Worm (Caenorhabditis elegans) whole organism, young adult: Measurements from ENCODE around the gene R08A2.2.

Experiments
- B0035.1 ChIP-seq: sonication (generic microtip); optimal IDR thresholded peaks from 2 replicates; lab custom pipeline; 2016; ENCODE audit warnings: missing genetic modification characterization, mild to moderate bottlenecking, missing compliant biosample characterization, missing genotype, missing genetic modification reagents
- C17E4.6 ChIP-seq: fragments of 200-800 bp; sonication (Bioruptor generic); IDR thresholded peaks from 2 replicates; pipeline ENCODE4 v1.3.6; 2022; ENCODE audit warnings: missing genetic modification reagents, missing genetic modification characterization, missing compliant biosample characterization
- D2030.7 ChIP-seq: fragments of 200-800 bp; sonication (Bioruptor generic); IDR thresholded peaks from 2 replicates; pipeline ENCODE4 v1.3.6; 2022; ENCODE audit warnings: missing genetic modification reagents, missing genetic modification characterization, missing compliant biosample characterization
- F10E7.11 ChIP-seq: sonication (generic microtip); optimal IDR thresholded peaks from 2 replicates; lab custom pipeline; 2017; ENCODE audit warnings: mild to moderate bottlenecking, missing genetic modification characterization, moderate library complexity, missing compliant biosample characterization
- F22D6.2 ChIP-seq: sonication (generic microtip); optimal IDR thresholded peaks from 2 replicates; lab custom pipeline; 2016; ENCODE audit warnings: mild to moderate bottlenecking, missing genetic modification characterization, missing compliant biosample characterization
- F39B2.1 ChIP-seq: fragments of 200-800 bp; sonication (Bioruptor generic); IDR thresholded peaks from 2 replicates; pipeline ENCODE4 v1.3.6; 2022; ENCODE audit warnings: missing genetic modification reagents, missing genetic modification characterization, missing compliant biosample characterization
- F55B11.4 ChIP-seq: sonication (generic microtip); optimal IDR thresholded peaks from 2 replicates; lab custom pipeline; 2016; ENCODE audit warnings: missing compliant biosample characterization, missing genetic modification characterization, borderline replicate concordance; ENCODE audit not compliant: insufficient read depth
- Y53F4B.3 ChIP-seq: fragments of 200-800 bp; sonication (Bioruptor generic); IDR thresholded peaks from 2 replicates; pipeline ENCODE4 v1.3.6; 2022; ENCODE audit warnings: missing genetic modification reagents, missing genetic modification characterization, missing compliant biosample characterization
- Y56A3A.18 ChIP-seq: fragments of 200-800 bp; sonication (Bioruptor generic); IDR thresholded peaks from 2 replicates; pipeline ENCODE4 v1.3.6; 2022; ENCODE audit warnings: missing genetic modification reagents, missing genetic modification characterization, missing compliant biosample characterization
- akir-1 ChIP-seq: fragments of 200-800 bp; sonication (Bioruptor generic); optimal IDR thresholded peaks from 2 replicates; lab custom pipeline; 2018; ENCODE audit warnings: mild to moderate bottlenecking, missing genetic modification characterization, moderate library complexity, missing compliant biosample characterization
- ama-1 ChIP-seq, 3 experiments: fragments of 150-350 bp in 1 of 3; sonication (generic microtip) in 2 of 3; optimal IDR thresholded peaks; 2 replicates each; lab custom pipeline; 2014 to 2018; ENCODE audit warnings: missing biosample characterization in 2 of 3, missing genetic modification characterization in 2 of 3, missing genetic modification reagents in 2 of 3
- aptf-2 ChIP-seq: fragments of 200-800 bp; sonication (Bioruptor generic); conservative IDR thresholded peaks from 2 replicates; pipeline ENCODE4 v1.3.6; 2022; ENCODE audit warnings: missing genetic modification reagents, missing genetic modification characterization, missing compliant biosample characterization
- athp-1 ChIP-seq: sonication (generic microtip); optimal IDR thresholded peaks from 2 replicates; lab custom pipeline; 2017; ENCODE audit warnings: mild to moderate bottlenecking, missing genetic modification characterization, missing compliant biosample characterization
- attf-3 ChIP-seq: fragments of 200-800 bp; sonication (Bioruptor generic); conservative IDR thresholded peaks from 2 replicates; pipeline ENCODE4 v1.3.6; 2022; ENCODE audit warnings: missing genetic modification reagents, missing genetic modification characterization, missing compliant biosample characterization
- ccch-3 ChIP-seq: fragments of 200-800 bp; sonication (Bioruptor generic); optimal IDR thresholded peaks from 2 replicates; lab custom pipeline; 2018; ENCODE audit warnings: mild to moderate bottlenecking, missing genetic modification characterization, missing compliant biosample characterization
- ceh-27 ChIP-seq: fragments of 200-800 bp; sonication (Bioruptor generic); optimal IDR thresholded peaks from 2 replicates; lab custom pipeline; 2018; ENCODE audit warnings: mild to moderate bottlenecking, missing genetic modification characterization, moderate library complexity, missing compliant biosample characterization
- ceh-40 ChIP-seq: fragments of 200-800 bp; sonication (Bioruptor generic); IDR thresholded peaks from 2 replicates; pipeline ENCODE4 v1.3.6; 2022; ENCODE audit warnings: missing genetic modification characterization, missing compliant biosample characterization
- ceh-79 ChIP-seq: sonication (generic microtip); optimal IDR thresholded peaks from 2 replicates; lab custom pipeline; 2017; ENCODE audit warnings: mild to moderate bottlenecking, missing genetic modification characterization, missing compliant biosample characterization
- egl-18 ChIP-seq: fragments of 200-800 bp; sonication (Bioruptor generic); IDR thresholded peaks from 2 replicates; pipeline ENCODE4 v1.3.6; 2022; ENCODE audit warnings: missing genetic modification reagents, missing genetic modification characterization, missing compliant biosample characterization
- egrh-3 ChIP-seq: fragments of 200-800 bp; sonication (Bioruptor generic); IDR thresholded peaks from 2 replicates; pipeline ENCODE4 v1.3.6; 2022; ENCODE audit warnings: missing genetic modification reagents, missing genetic modification characterization, missing compliant biosample characterization
- ets-4 ChIP-seq: fragments of 200-800 bp; sonication (Bioruptor generic); optimal IDR thresholded peaks from 2 replicates; lab custom pipeline; 2018; ENCODE audit warnings: mild to moderate bottlenecking, missing genetic modification characterization, missing compliant biosample characterization
- him-1 ChIP-seq: sonication (generic microtip); optimal IDR thresholded peaks from 2 replicates; lab custom pipeline; 2016; ENCODE audit warnings: missing genotype, missing genetic modification reagents, missing genetic modification characterization, missing compliant biosample characterization
- hlh-26 ChIP-seq: fragments of 200-800 bp; sonication (Bioruptor generic); conservative IDR thresholded peaks from 2 replicates; pipeline ENCODE4 v1.3.6; 2022; ENCODE audit warnings: missing genetic modification reagents, missing genetic modification characterization, missing compliant biosample characterization
- hmg-20 ChIP-seq: fragments of 200-800 bp; sonication (Bioruptor generic); IDR thresholded peaks from 2 replicates; pipeline ENCODE4 v1.3.6; 2022; ENCODE audit warnings: missing genetic modification reagents, missing genetic modification characterization, missing compliant biosample characterization
- lin-26 ChIP-seq: fragments of 200-800 bp; sonication (Bioruptor generic); IDR thresholded peaks from 2 replicates; pipeline ENCODE4 v1.3.6; 2022; ENCODE audit warnings: missing genetic modification reagents, missing genetic modification characterization, missing compliant biosample characterization
- lin-35 ChIP-seq, 3 experiments: fragments of 150-350 bp in 2 of 3; sonication (generic microtip) in 1 of 3; optimal IDR thresholded peaks; 2 replicates each; lab custom pipeline; 2014 to 2018; ENCODE audit warnings: missing biosample characterization in 3 of 3, missing genetic modification characterization in 3 of 3, missing genetic modification reagents in 3 of 3
- lin-54 ChIP-seq: fragments of 200-800 bp; sonication (Bioruptor generic); optimal IDR thresholded peaks from 2 replicates; lab custom pipeline; 2018; ENCODE audit warnings: mild to moderate bottlenecking, missing genetic modification characterization, missing compliant biosample characterization
- mcd-1 ChIP-seq: fragments of 200-800 bp; sonication (Bioruptor generic); IDR thresholded peaks from 2 replicates; pipeline ENCODE4 v1.3.6; 2022; ENCODE audit warnings: missing genetic modification reagents, missing genetic modification characterization, missing compliant biosample characterization
- mel-28 ChIP-seq: sonication (generic microtip); optimal IDR thresholded peaks from 2 replicates; lab custom pipeline; 2016; ENCODE audit warnings: borderline replicate concordance, mild to moderate bottlenecking, missing genetic modification characterization, missing compliant biosample characterization
- nfya-1 ChIP-seq: sonication (generic microtip); optimal IDR thresholded peaks from 2 replicates; lab custom pipeline; 2017; ENCODE audit warnings: antibody characterized with exemption, missing compliant biosample characterization, missing genetic modification characterization, borderline replicate concordance; ENCODE audit not compliant: insufficient read depth
- nfya-2 ChIP-seq: fragments of 200-800 bp; sonication (Bioruptor generic); IDR thresholded peaks from 2 replicates; pipeline ENCODE4 v1.3.6; 2022; ENCODE audit warnings: missing genetic modification reagents, missing genetic modification characterization, missing compliant biosample characterization
- nfyb-1 ChIP-seq: fragments of 200-800 bp; sonication (Bioruptor generic); IDR thresholded peaks from 2 replicates; pipeline ENCODE4 v1.3.6; 2022; ENCODE audit warnings: missing genetic modification reagents, missing genetic modification characterization, missing compliant biosample characterization
- nhr-27 ChIP-seq: fragments of 200-800 bp; sonication (Bioruptor generic); optimal IDR thresholded peaks from 2 replicates; lab custom pipeline; 2018; ENCODE audit warnings: mild to moderate bottlenecking, missing genetic modification characterization, moderate library complexity, missing compliant biosample characterization
- pha-4 ChIP-seq: fragments of 150-350 bp; sonication (generic microtip); optimal IDR thresholded peaks from 2 replicates; lab custom pipeline; 2014; ENCODE audit warnings: missing biosample characterization, missing genetic modification reagents, missing genetic modification characterization
- rpc-1 ChIP-seq, 2 experiments: fragments of 150-350 bp in 1 of 2; sonication (generic microtip) in 1 of 2; optimal IDR thresholded peaks; 2 replicates each; lab custom pipeline; 2014 to 2018; ENCODE audit warnings: missing biosample characterization in 1 of 2, missing genetic modification characterization in 1 of 2, missing genetic modification reagents in 1 of 2, missing genotype in 1 of 2
- snpc-1.1 ChIP-seq: sonication (generic microtip); optimal IDR thresholded peaks from 2 replicates; lab custom pipeline; 2017; ENCODE audit warnings: missing genetic modification characterization, mild to moderate bottlenecking, missing compliant biosample characterization, antibody characterized with exemption, moderate library complexity, missing genotype, missing genetic modification reagents; ENCODE audit not compliant: insufficient read depth
- tlf-1 ChIP-seq: fragments of 200-800 bp; sonication (Bioruptor generic); optimal IDR thresholded peaks from 2 replicates; lab custom pipeline; 2018; ENCODE audit warnings: mild to moderate bottlenecking, missing genetic modification characterization, missing compliant biosample characterization
- xnd-1 ChIP-seq: sonication (generic microtip); optimal IDR thresholded peaks from 2 replicates; lab custom pipeline; 2016; ENCODE audit warnings: missing genotype, missing genetic modification reagents, missing genetic modification characterization, missing compliant biosample characterization
- zim-3 ChIP-seq: sonication (generic microtip); optimal IDR thresholded peaks from 2 replicates; lab custom pipeline; 2017; ENCODE audit warnings: mild to moderate bottlenecking, missing genetic modification characterization, moderate library complexity, missing compliant biosample characterization
- ztf-18 ChIP-seq: sonication (generic microtip); optimal IDR thresholded peaks from 2 replicates; lab custom pipeline; 2016; ENCODE audit warnings: missing genotype, mild to moderate bottlenecking, missing genetic modification characterization, missing compliant biosample characterization
- ztf-3 ChIP-seq: fragments of 200-800 bp; sonication (Bioruptor generic); optimal IDR thresholded peaks from 2 replicates; lab custom pipeline; 2018; ENCODE audit warnings: mild to moderate bottlenecking, missing genetic modification characterization, missing compliant biosample characterization
- ztf-6 ChIP-seq: fragments of 200-800 bp; sonication (Bioruptor generic); IDR thresholded peaks from 2 replicates; pipeline ENCODE4 v1.3.6; 2022; ENCODE audit warnings: missing genetic modification reagents, missing genetic modification characterization, missing compliant biosample characterization

R08A2.2 gene

ce11 chrV:14688097-14688912, 27.2 kb downstream of the R08A2.2 start, which contains the start of gene C47E8.11 (continued):
- TF ChIP-seq rpc-1 (optimal IDR thresholded peaks at IDR 0.05; lab: Kevin White, UChicago) (no peak), rpc-1 (tag; optimal IDR thresholded peaks at IDR 0.05; lab: Kevin White, UChicago) (no peak), F10E7.11 (peak; percentile 85), nfyb-1 (GFP tag; lab: Robert Waterston, UW) (peak; percentile 75), athp-1 (tag; lab: Kevin White, UChicago) (peak; percentile 41), him-1 (tag; lab: Kevin White, UChicago) (no peak), egl-18 (GFP tag; lab: Robert Waterston, UW) (no peak), snpc-1.1 (tag; lab: Kevin White, UChicago) (no peak), mel-28 (tag; lab: Kevin White, UChicago) (no peak), hlh-26 (GFP tag; lab: Robert Waterston, UW) (no peak), tlf-1 (GFP tag; lab: Kevin White, UChicago) (peak; percentile 78), nhr-27 (tag; lab: Kevin White, UChicago) (no peak), lin-35 (GFP tag; optimal IDR thresholded peaks at IDR 0.05; lab: Kevin White, UChicago) (peak in 1 of 3 experiments; percentile 62), ccch-3 (GFP tag; lab: Kevin White, UChicago) (no peak)

- TF ChIP-seq Y56A3A.18 (GFP tag; lab: Robert Waterston, UW) (peak; percentile 23), Y53F4B.3 (no peak), D2030.7 (no peak), nfya-2 (GFP tag; lab: Robert Waterston, UW) (no peak), ceh-27 (GFP tag; lab: Kevin White, UChicago) (no peak), B0035.1 (no peak), xnd-1 (tag; lab: Kevin White, UChicago) (no peak), ceh-40 (GFP tag; lab: Robert Waterston, UW) (no peak), ama-1 (optimal IDR thresholded peaks at IDR 0.05; lab: Kevin White, UChicago) (peak; percentile 65), ama-1 (GFP tag; optimal IDR thresholded peaks at IDR 0.05; lab: Kevin White, UChicago) (no peak), C17E4.6 (GFP tag; lab: Robert Waterston, UW) (no peak), ztf-3 (no peak), attf-3 (GFP tag; lab: Robert Waterston, UW) (no peak), aptf-2 (no peak), ztf-18 (tag; lab: Kevin White, UChicago) (no peak), lin-26 (GFP tag; lab: Robert Waterston, UW) (no peak), ceh-79 (tag; lab: Kevin White, UChicago) (no peak), ztf-6 (GFP tag; lab: Robert Waterston, UW) (peak; percentile 17; the same call in 1 of the 2 replicates), pha-4 (tag; lab: Kevin White, UChicago) (no peak), hlh-26 (GFP tag; lab: Robert Waterston, UW) (no peak), zim-3 (tag; lab: Kevin White, UChicago) (no peak), nhr-27 (tag; lab: Kevin White, UChicago) (no peak), F39B2.1 (GFP tag; lab: Robert Waterston, UW) (no peak), ets-4 (GFP tag; lab: Kevin White, UChicago) (no peak), akir-1 (GFP tag; lab: Kevin White, UChicago) (no peak), hmg-20 (no peak), mcd-1 (GFP tag; lab: Robert Waterston, UW) (peak; percentile 40; the same call in 1 of the 2 replicates), F22D6.2 (tag; lab: Kevin White, UChicago) (no peak), lin-54 (no peak), egrh-3 (no peak), ccch-3 (GFP tag; lab: Kevin White, UChicago) (no peak), nfya-1 (tag; lab: Kevin White, UChicago) (no peak), F55B11.4 (tag; lab: Kevin White, UChicago) (no peak)
These were observed 28.2 kb downstream of the R08A2.2 start for ce11 chrV:14687106-14687964.
